Worm (Caenorhabditis elegans) whole organism, L1 larva: ENCODE data around the gene dop-5.

Source experiments
- C04F5.9 ChIP-seq: sonication (generic microtip); optimal IDR thresholded peaks from 2 replicates; lab custom pipeline; 2016; ENCODE audit warnings: missing genetic modification characterization, missing compliant biosample characterization
- C34B4.2 ChIP-seq: sonication (generic microtip); optimal IDR thresholded peaks from 2 replicates; lab custom pipeline; 2017; ENCODE audit warnings: mild to moderate bottlenecking, missing genetic modification characterization, missing compliant biosample characterization
- aha-1 ChIP-seq: fragments of 150-350 bp; optimal IDR thresholded peaks from 2 replicates; lab custom pipeline; 2014; ENCODE audit warnings: missing biosample characterization, missing genetic modification characterization
- alr-1 ChIP-seq: fragments of 200-800 bp; sonication (Bioruptor generic); optimal IDR thresholded peaks from 2 replicates; lab custom pipeline; 2018; ENCODE audit warnings: borderline replicate concordance, mild to moderate bottlenecking, missing genetic modification characterization, missing compliant biosample characterization
- aly-2 ChIP-seq: fragments of 150-350 bp; optimal IDR thresholded peaks from 2 replicates; lab custom pipeline; 2014; ENCODE audit warnings: missing biosample characterization, missing genetic modification characterization
- blmp-1 ChIP-seq: fragments of 150-350 bp; optimal IDR thresholded peaks from 2 replicates; lab custom pipeline; 2014; ENCODE audit warnings: missing biosample characterization, missing genetic modification characterization
- ceh-63 ChIP-seq: fragments of 200-800 bp; sonication (Bioruptor generic); optimal IDR thresholded peaks from 2 replicates; lab custom pipeline; 2018; ENCODE audit warnings: mild to moderate bottlenecking, missing genetic modification characterization, missing compliant biosample characterization
- ceh-82 ChIP-seq, 3 experiments: fragments of 150-350 bp in 1 of 3; sonication (generic microtip) in 2 of 3; optimal IDR thresholded peaks; 2 replicates each; lab custom pipeline; 2014 to 2017; ENCODE audit warnings: missing biosample characterization in 3 of 3, missing genetic modification characterization in 3 of 3
- ceh-88 ChIP-seq: fragments of 200-800 bp; sonication (Bioruptor generic); IDR thresholded peaks from 2 replicates; pipeline ENCODE4 v1.3.6; 2022; ENCODE audit warnings: missing genetic modification characterization, missing compliant biosample characterization
- ces-1 ChIP-seq: fragments of 150-350 bp; optimal IDR thresholded peaks from 2 replicates; lab custom pipeline; 2014; ENCODE audit warnings: missing biosample characterization, missing genetic modification reagents, missing genetic modification characterization
- dpl-1 ChIP-seq, 3 experiments: fragments of 150-350 bp in 2 of 3; sonication (generic microtip) in 1 of 3; optimal IDR thresholded peaks; 2 replicates each; lab custom pipeline; 2014 to 2017; ENCODE audit warnings: missing biosample characterization in 3 of 3, missing genetic modification characterization in 3 of 3, missing genetic modification reagents in 3 of 3
- dsc-1 ChIP-seq: sonication (generic microtip); optimal IDR thresholded peaks from 2 replicates; lab custom pipeline; 2016; ENCODE audit warnings: mild to moderate bottlenecking, missing genetic modification characterization, missing compliant biosample characterization
- efl-1 ChIP-seq, 4 experiments: fragments of 150-350 bp; optimal IDR thresholded peaks in 3 of 4; peaks in 1 of 4; 1 replicate in 1 of 4; 2 replicates in 3 of 4; lab custom pipeline; 2014; ENCODE audit warnings: missing biosample characterization in 2 of 4, missing genetic modification characterization in 2 of 4, missing genetic modification reagents in 2 of 4
- efl-3 ChIP-seq: fragments of 200-800 bp; sonication (Bioruptor generic); optimal IDR thresholded peaks from 2 replicates; lab custom pipeline; 2018; ENCODE audit warnings: mild to moderate bottlenecking, missing genetic modification characterization, missing compliant biosample characterization
- elt-2 ChIP-seq: sonication (generic microtip); optimal IDR thresholded peaks from 2 replicates; lab custom pipeline; 2016; ENCODE audit warnings: missing genetic modification characterization, mild to moderate bottlenecking, inconsistent platforms, missing compliant biosample characterization, missing genetic modification reagents
- fkh-10 ChIP-seq: sonication (generic microtip); optimal IDR thresholded peaks from 2 replicates; lab custom pipeline; 2017; ENCODE audit warnings: missing biosample characterization, missing genetic modification reagents, missing genetic modification characterization
- fos-1 ChIP-seq: fragments of 150-350 bp; optimal IDR thresholded peaks from 2 replicates; lab custom pipeline; 2014; ENCODE audit warnings: missing biosample characterization, missing genetic modification characterization
- hpl-2 ChIP-seq: fragments of 150-350 bp; optimal IDR thresholded peaks from 2 replicates; lab custom pipeline; 2014; ENCODE audit warnings: missing biosample characterization, missing genetic modification reagents, missing genetic modification characterization
- lin-14 ChIP-seq: fragments of 200-800 bp; sonication (Bioruptor generic); optimal IDR thresholded peaks from 2 replicates; lab custom pipeline; 2018; ENCODE audit warnings: mild to moderate bottlenecking, missing genetic modification characterization, moderate library complexity, missing compliant biosample characterization
- lin-15B ChIP-seq: fragments of 150-350 bp; sonication (generic microtip); optimal IDR thresholded peaks from 3 replicates; lab custom pipeline; 2014; ENCODE audit warnings: missing biosample characterization, missing genetic modification characterization
- lir-3 ChIP-seq: sonication (generic microtip); optimal IDR thresholded peaks from 2 replicates; lab custom pipeline; 2016; ENCODE audit warnings: mild to moderate bottlenecking, missing genetic modification characterization, moderate library complexity, missing compliant biosample characterization; ENCODE audit not compliant: poor library complexity
- mdl-1 ChIP-seq, 2 experiments: fragments of 150-350 bp; optimal IDR thresholded peaks; 2 replicates each; lab custom pipeline; 2014 to 2017; ENCODE audit warnings: missing biosample characterization in 2 of 2, missing genetic modification characterization in 2 of 2, inconsistent platforms in 1 of 2
- mef-2 ChIP-seq: fragments of 150-350 bp; optimal IDR thresholded peaks from 2 replicates; lab custom pipeline; 2014; ENCODE audit warnings: missing biosample characterization, missing genetic modification characterization
- mep-1 ChIP-seq: fragments of 150-350 bp; optimal IDR thresholded peaks from 2 replicates; lab custom pipeline; 2014; ENCODE audit warnings: missing biosample characterization, missing genetic modification characterization
- nhr-11 ChIP-seq: fragments of 150-350 bp; optimal IDR thresholded peaks from 2 replicates; lab custom pipeline; 2014; ENCODE audit warnings: missing biosample characterization, missing genetic modification characterization
- nhr-47 ChIP-seq: sonication (generic microtip); optimal IDR thresholded peaks from 2 replicates; lab custom pipeline; 2016; ENCODE audit warnings: mild to moderate bottlenecking, missing genetic modification characterization, moderate library complexity, missing compliant biosample characterization
- nhr-77 ChIP-seq: fragments of 150-350 bp; optimal IDR thresholded peaks from 2 replicates; lab custom pipeline; 2014; ENCODE audit warnings: missing biosample characterization, missing genetic modification characterization
- nhr-85 ChIP-seq: sonication (generic microtip); peaks from one replicate; lab custom pipeline; 2016; ENCODE audit warnings: missing genetic modification characterization, inconsistent platforms, missing compliant biosample characterization
- nhr-90 ChIP-seq: sonication (generic microtip); optimal IDR thresholded peaks from 2 replicates; lab custom pipeline; 2016; ENCODE audit warnings: mild to moderate bottlenecking, missing genetic modification characterization, missing compliant biosample characterization; ENCODE audit not compliant: poor library complexity
- pag-3 ChIP-seq: sonication (generic microtip); optimal IDR thresholded peaks from 2 replicates; lab custom pipeline; 2017; ENCODE audit warnings: missing genetic modification characterization, mild to moderate bottlenecking, missing compliant biosample characterization, antibody characterized with exemption, borderline replicate concordance; ENCODE audit not compliant: insufficient read depth
- pqm-1 ChIP-seq: sonication (generic microtip); optimal IDR thresholded peaks from 3 replicates; lab custom pipeline; 2017; ENCODE audit warnings: missing biosample characterization, missing genetic modification characterization
- rnt-1 ChIP-seq: sonication (generic microtip); optimal IDR thresholded peaks from 2 replicates; lab custom pipeline; 2016; ENCODE audit warnings: mild to moderate bottlenecking, missing genetic modification characterization, moderate library complexity, missing compliant biosample characterization
- skn-1 ChIP-seq: fragments of 150-350 bp; optimal IDR thresholded peaks from 2 replicates; lab custom pipeline; 2014; ENCODE audit warnings: missing biosample characterization, missing genetic modification characterization
- snu-23 ChIP-seq: sonication (generic microtip); optimal IDR thresholded peaks from 2 replicates; lab custom pipeline; 2016; ENCODE audit warnings: missing genetic modification characterization, missing compliant biosample characterization
- sptf-1 ChIP-seq: fragments of 150-350 bp; optimal IDR thresholded peaks from 2 replicates; lab custom pipeline; 2014; ENCODE audit warnings: missing biosample characterization, missing genetic modification characterization
- swsn-7 ChIP-seq: sonication (generic microtip); optimal IDR thresholded peaks from 2 replicates; lab custom pipeline; 2016; ENCODE audit warnings: missing genetic modification characterization, missing compliant biosample characterization
- tlp-1 ChIP-seq: fragments of 150-350 bp; optimal IDR thresholded peaks from 2 replicates; lab custom pipeline; 2014; ENCODE audit warnings: missing biosample characterization, missing genetic modification characterization
- vab-15 ChIP-seq: sonication (generic microtip); optimal IDR thresholded peaks from 2 replicates; lab custom pipeline; 2017; ENCODE audit warnings: missing genotype, mild to moderate bottlenecking, missing genetic modification characterization, missing compliant biosample characterization
- xbp-1 ChIP-seq: sonication (generic microtip); optimal IDR thresholded peaks from 2 replicates; lab custom pipeline; 2016; ENCODE audit warnings: missing genetic modification characterization, missing compliant biosample characterization
- ztf-11 ChIP-seq, 2 experiments: sonication (generic microtip); optimal IDR thresholded peaks; 2 replicates each; lab custom pipeline; 2016 to 2017; ENCODE audit warnings: missing genetic modification characterization in 2 of 2, missing biosample characterization in 1 of 2, missing compliant biosample characterization in 1 of 2

dop-5 gene

ce11 chrV:11341130-11341675 lies 24.8 kb downstream of the dop-5 start (continued):
- TF ChIP-seq blmp-1 (tag; lab: Kevin White, UChicago) (no peak), nhr-47 (tag; lab: Kevin White, UChicago) (no peak), tlp-1 (no peak)

ce11 chrV:11336877-11337276 lies 29.2 kb downstream of the dop-5 start:
- TF ChIP-seq lin-14 (GFP tag; lab: Kevin White, UChicago) = peak; percentile 25
- TF ChIP-seq elt-2 (tag; lab: Kevin White, UChicago) = no peak
- peak in 1 of 3 experiments; percentile 21 for TF ChIP-seq ceh-82 (tag; optimal IDR thresholded peaks at IDR 0.05; lab: Kevin White, UChicago)
- TF ChIP-seq tlp-1 = no peak
- peak; percentile 58 for TF ChIP-seq fkh-10 (GFP tag; lab: Kevin White, UChicago)

- TF ChIP-seq nhr-85 (tag; lab: Kevin White, UChicago) (no peak), xbp-1 (no peak), dpl-1 (GFP tag; optimal IDR thresholded peaks at IDR 0.05; lab: Kevin White, UChicago) (no peak)
Observed at ce11 chrV:11335757-11336418, 30.1 kb downstream of the dop-5 start.

- TF ChIP-seq efl-1 (optimal IDR thresholded peaks at IDR 0.05; lab: Kevin White, UChicago) (no peak), efl-1 (GFP tag; optimal IDR thresholded peaks at IDR 0.05 in 1 of 2; lab: Kevin White, UChicago) (peak in 1 of 2 experiments; percentile 62), C34B4.2 (tag; lab: Kevin White, UChicago) (no peak)
Observed at ce11 chrV:11334193-11334592, 31.8 kb downstream of the dop-5 start, which contains the start of gene T02E9.6. Gene T02E9.6, minus strand, starts transcription at chrV:11334293.

ce11 chrV:11329100-11329499 lies 36.9 kb downstream of the dop-5 start, which contains the start of gene F47G9.6:
Gene F47G9.6, plus strand, starts transcription at chrV:11329400.
- TF ChIP-seq fos-1 (tag; lab: Kevin White, UChicago) (no peak), efl-3 (GFP tag; lab: Kevin White, UChicago) (no peak), alr-1 (tag; lab: Kevin White, UChicago) (no peak), C04F5.9 (no peak), dsc-1 (tag; lab: Kevin White, UChicago) (no peak), vab-15 (no peak), ceh-63 (GFP tag; lab: Kevin White, UChicago) (no peak), mef-2 (tag; lab: Kevin White, UChicago) (no peak), hpl-2 (GFP tag; lab: Kevin White, UChicago) (no peak), ceh-88 (GFP tag; lab: Robert Waterston, UW) (no peak), ztf-11 (tag; optimal IDR thresholded peaks at IDR 0.05; lab: Kevin White, UChicago) (no peak), ceh-82 (tag; optimal IDR thresholded peaks at IDR 0.05; lab: Kevin White, UChicago) (no peak), ces-1 (GFP tag; lab: Kevin White, UChicago) (no peak), snu-23 (GFP tag; lab: Kevin White, UChicago) (no peak), pag-3 (no peak), sptf-1 (tag; lab: Kevin White, UChicago) (no peak), aha-1 (tag; lab: Kevin White, UChicago) (no peak), lin-15B (tag; lab: Kevin White, UChicago) (no peak), dpl-1 (GFP tag; optimal IDR thresholded peaks at IDR 0.05; lab: Kevin White, UChicago) (no peak), C34B4.2 (tag; lab: Kevin White, UChicago) (no peak)

ce11 chrV:11326914-11327367 lies 39.1 kb downstream of the dop-5 start, which contains the start of gene tmed-10:
Gene tmed-10, minus strand, starts transcription at chrV:11326964.
- TF ChIP-seq pqm-1 (tag; lab: Kevin White, UChicago) (no peak), mep-1 (peak; percentile 83), ceh-63 (GFP tag; lab: Kevin White, UChicago) (no peak), swsn-7 (tag; lab: Kevin White, UChicago) (peak; percentile 70), lin-14 (GFP tag; lab: Kevin White, UChicago) (peak; percentile 83), nhr-90 (peak; percentile 54), rnt-1 (peak; percentile 62), nhr-77 (peak; percentile 44), skn-1 (tag; lab: Kevin White, UChicago) (peak; percentile 48), C04F5.9 (no peak), alr-1 (tag; lab: Kevin White, UChicago) (no peak), aly-2 (tag; lab: Kevin White, UChicago) (no peak), lir-3 (no peak), dpl-1 (GFP tag; optimal IDR thresholded peaks at IDR 0.05; lab: Kevin White, UChicago) (peak; percentile 44 to 64 (median 59)), elt-2 (tag; lab: Kevin White, UChicago) (peak; percentile 16), nhr-11 (tag; lab: Kevin White, UChicago) (no peak), mdl-1 (tag; optimal IDR thresholded peaks at IDR 0.05; lab: Kevin White, UChicago) (peak in 1 of 2 experiments; percentile 43)
